Worm (Caenorhabditis elegans) whole organism, L1 larva: Measurements from ENCODE around the gene prdx-2.

Experiments used
- lin-13 ChIP-seq: fragments of 150-350 bp; optimal IDR thresholded peaks from 2 replicates; lab custom pipeline; 2014; ENCODE audit warnings: missing biosample characterization, missing genetic modification reagents, missing genetic modification characterization
- mef-2 ChIP-seq: fragments of 150-350 bp; optimal IDR thresholded peaks from 2 replicates; lab custom pipeline; 2014; ENCODE audit warnings: missing biosample characterization, missing genetic modification characterization
- nhr-11 ChIP-seq: fragments of 150-350 bp; optimal IDR thresholded peaks from 2 replicates; lab custom pipeline; 2014; ENCODE audit warnings: missing biosample characterization, missing genetic modification characterization
- nhr-77 ChIP-seq: fragments of 150-350 bp; optimal IDR thresholded peaks from 2 replicates; lab custom pipeline; 2014; ENCODE audit warnings: missing biosample characterization, missing genetic modification characterization
- xbp-1 ChIP-seq: sonication (generic microtip); optimal IDR thresholded peaks from 2 replicates; lab custom pipeline; 2016; ENCODE audit warnings: missing genetic modification characterization, missing compliant biosample characterization
- zag-1 ChIP-seq: fragments of 150-350 bp; optimal IDR thresholded peaks from 2 replicates; lab custom pipeline; 2014; ENCODE audit warnings: missing biosample characterization, missing genetic modification characterization
- ztf-4 ChIP-seq: fragments of 150-350 bp; optimal IDR thresholded peaks from 2 replicates; lab custom pipeline; 2014; ENCODE audit warnings: missing biosample characterization, missing genetic modification characterization

- TF ChIP-seq mef-2 (tag; lab: Kevin White, UChicago) (no peak), nhr-77 (tag; lab: Kevin White, UChicago) (no peak), nhr-11 (tag; lab: Kevin White, UChicago) (no peak), ztf-4 (no peak), zag-1 (tag; lab: Kevin White, UChicago) (no peak), lin-13 (GFP tag; lab: Kevin White, UChicago) (no peak), xbp-1 (tag; lab: Kevin White, UChicago) (no peak)
Measured at ce11 chrII:5426470-5426869, 48.5 kb downstream of the prdx-2 start.
